Worm (Caenorhabditis elegans) whole organism, midembryonic: Measurements from ENCODE around the gene degl-1.
"Not testable (repeated sequence)": the region's sequence is repeated elsewhere in the genome, so short reads cannot be mapped to it uniquely, and the experiment has no call there.

Source experiments
- T22C8.4 ChIP-seq: fragments of 200-800 bp; sonication (Bioruptor generic); IDR thresholded peaks from 2 replicates; pipeline ENCODE4 v1.3.6; 2022; ENCODE audit warnings: missing genetic modification characterization, missing compliant biosample characterization
- cog-1 ChIP-seq: sonication (generic microtip); optimal IDR thresholded peaks from 2 replicates; lab custom pipeline; 2016; ENCODE audit warnings: missing genetic modification characterization, missing compliant biosample characterization
- flt-1 ChIP-seq: fragments of 200-800 bp; sonication (Bioruptor generic); IDR thresholded peaks from 2 replicates; pipeline ENCODE4 v1.3.6; 2022; ENCODE audit warnings: missing genetic modification characterization, missing compliant biosample characterization
- klf-2 ChIP-seq: fragments of 200-800 bp; sonication (Bioruptor generic); conservative IDR thresholded peaks from 2 replicates; pipeline ENCODE4 v1.3.6; 2022; ENCODE audit warnings: missing genetic modification reagents, missing genetic modification characterization, missing compliant biosample characterization
- med-1 ChIP-seq: sonication (generic microtip); optimal IDR thresholded peaks from 2 replicates; lab custom pipeline; 2017; ENCODE audit warnings: missing genetic modification characterization, mild to moderate bottlenecking, missing compliant biosample characterization, antibody characterized with exemption, missing genetic modification reagents; ENCODE audit not compliant: insufficient read depth
- ref-1 ChIP-seq: fragments of 200-800 bp; sonication (Bioruptor generic); conservative IDR thresholded peaks from 2 replicates; pipeline ENCODE4 v1.3.6; 2022; ENCODE audit warnings: missing genetic modification reagents, missing genetic modification characterization, missing compliant biosample characterization
- tab-1 ChIP-seq: fragments of 200-800 bp; sonication (Bioruptor generic); IDR thresholded peaks from 2 replicates; pipeline ENCODE4 v1.3.6; 2022; ENCODE audit warnings: missing genetic modification characterization, missing compliant biosample characterization
- ztf-23 ChIP-seq: fragments of 200-800 bp; sonication (Bioruptor generic); IDR thresholded peaks from 2 replicates; pipeline ENCODE4 v1.3.6; 2022; ENCODE audit warnings: missing genetic modification reagents, missing genetic modification characterization, missing compliant biosample characterization

DNA sequence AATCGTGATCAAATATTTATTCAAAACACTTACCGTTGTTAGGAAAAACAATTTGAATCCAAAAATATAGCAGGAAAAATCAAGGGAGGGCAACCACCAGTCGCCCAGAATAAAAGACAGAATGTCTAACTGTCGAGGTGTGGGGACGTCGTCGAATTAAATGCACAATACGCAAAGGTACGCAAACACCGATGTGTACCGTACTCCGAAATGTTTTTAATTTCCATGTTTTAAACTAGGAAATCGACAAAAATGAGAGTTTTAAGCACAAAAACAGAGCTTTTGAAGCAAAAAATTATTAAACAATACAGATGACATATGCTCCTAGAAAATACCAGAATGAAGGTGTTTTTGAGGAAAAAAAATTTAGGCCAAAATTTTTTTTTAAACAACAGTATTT, 3.2 kb upstream of the degl-1 start, which contains the start of gene Y57G11C.51:
- not testable (repeated sequence) for TF ChIP-seq klf-2 (GFP tag; lab: Robert Waterston, UW); ztf-23 (GFP tag; lab: Robert Waterston, UW); med-1 (GFP tag; lab: Kevin White, UChicago); flt-1; cog-1 (tag; lab: Kevin White, UChicago); ref-1 (GFP tag; lab: Robert Waterston, UW); tab-1 (GFP tag; lab: Robert Waterston, UW); T22C8.4 (GFP tag; lab: Robert Waterston, UW)
